Fruit fly (Drosophila melanogaster): ENCODE measurements around the gene primo-2.

primo-2 gene

dm6 chr3R:13686371-13687211 lies 25.0 kb downstream of the primo-2 start, which contains the start of gene omd (continued):
- TF ChIP-seq Oaz (GFP tag; IDR thresholded peaks at IDR 0.05), result no peak
- TF ChIP-seq Eip74EF (GFP tag; optimal IDR thresholded peaks at IDR 0.05), result peak in 1 of 2 experiments; percentile 45
- no peak for TF ChIP-seq gro (GFP tag; optimal IDR thresholded peaks at IDR 0.05)
- TF ChIP-seq CG8290 (GFP tag; optimal IDR thresholded peaks at IDR 0.05), result no peak
- peak in 1 of 2 experiments; percentile 51 for TF ChIP-seq CG8290 (tag; optimal IDR thresholded peaks at IDR 0.05)
- TF ChIP-seq CG11723 (GFP tag; optimal IDR thresholded peaks at IDR 0.05), result no peak
- TF ChIP-seq Mes4 (GFP tag; optimal IDR thresholded peaks at IDR 0.05), result peak; percentile 45
- no peak for TF ChIP-seq scrt (GFP tag; optimal IDR thresholded peaks at IDR 0.05)
- no peak for TF ChIP-seq Hr39 (optimal IDR thresholded peaks at IDR 0.05)
- peak; percentile 31 for TF ChIP-seq Max (GFP tag; optimal IDR thresholded peaks at IDR 0.05)
- TF ChIP-seq Dref (GFP tag; IDR thresholded peaks at IDR 0.05), result no peak
- TF ChIP-seq CG8924 (tag; optimal IDR thresholded peaks at IDR 0.05), result peak; percentile 62
- TF ChIP-seq Awh (GFP tag; IDR thresholded peaks at IDR 0.05), result peak; percentile 61; the same call in 1 of the 2 replicates
- TF ChIP-seq fd3F (GFP tag; optimal IDR thresholded peaks at IDR 0.05), result no peak
- TF ChIP-seq CG10979 (tag; optimal IDR thresholded peaks at IDR 0.05), result peak; percentile 31
- TF ChIP-seq CG7928 (GFP tag; optimal IDR thresholded peaks at IDR 0.05), result peak; percentile 12
- no peak for TF ChIP-seq CG8765 (GFP tag; IDR thresholded peaks at IDR 0.05)
- TF ChIP-seq CG4360 (GFP tag; IDR thresholded peaks at IDR 0.05), result peak; percentile 62
- peak; percentile 58 for TF ChIP-seq schlank (tag; optimal IDR thresholded peaks at IDR 0.05)
- TF ChIP-seq luna (GFP tag; optimal IDR thresholded peaks at IDR 0.05), result no peak
- TF ChIP-seq CG4424 (GFP tag; optimal IDR thresholded peaks at IDR 0.05), result peak; percentile 47
- peak; percentile 39 for TF ChIP-seq shn (GFP tag; optimal IDR thresholded peaks at IDR 0.05)
- TF ChIP-seq ems (GFP tag; optimal IDR thresholded peaks at IDR 0.05), result peak; percentile 26
- peak; percentile 8 for TF ChIP-seq TFAM (GFP tag; optimal IDR thresholded peaks at IDR 0.05)
- TF ChIP-seq ac (GFP tag; optimal IDR thresholded peaks at IDR 0.05), result peak; percentile 74
- no peak for TF ChIP-seq CG10565 (GFP tag; optimal IDR thresholded peaks at IDR 0.05)
- no peak for TF ChIP-seq lbe (GFP tag; optimal IDR thresholded peaks at IDR 0.05)
- no peak for TF ChIP-seq corto (GFP tag; optimal IDR thresholded peaks at IDR 0.05)
- TF ChIP-seq Mad (GFP tag; optimal IDR thresholded peaks at IDR 0.05), result peak; percentile 56
- peak; percentile 59; the same call in 1 of the 2 replicates for TF ChIP-seq HLH3B (GFP tag; IDR thresholded peaks at IDR 0.05)
- TF ChIP-seq Gsc (GFP tag; IDR thresholded peaks at IDR 0.05), result no peak
- no peak for TF ChIP-seq danr (GFP tag; IDR thresholded peaks at IDR 0.05)
- TF ChIP-seq Fer1 (GFP tag; optimal IDR thresholded peaks at IDR 0.05), result peak; percentile 78
- peak; percentile 56 for TF ChIP-seq maf-S (GFP tag; optimal IDR thresholded peaks at IDR 0.05)
- TF ChIP-seq gt (GFP tag; IDR thresholded peaks at IDR 0.05), result no peak
- TF ChIP-seq btn (GFP tag; optimal IDR thresholded peaks at IDR 0.05), result peak; percentile 63
- no peak for TF ChIP-seq CG43689 (GFP tag; IDR thresholded peaks at IDR 0.05)
- TF ChIP-seq trh (GFP tag; optimal IDR thresholded peaks at IDR 0.05), result peak; percentile 71
- TF ChIP-seq Fer2 (tag; optimal IDR thresholded peaks at IDR 0.05), result no peak
- 0 out of 2 replicates have a peak, but pooled peaks have one; percentile 23 for TF ChIP-seq CG13287 (GFP tag; IDR thresholded peaks at IDR 0.05; ENCODE audit: partially characterized antibody)
- TF ChIP-seq CG17802 (tag; optimal IDR thresholded peaks at IDR 0.05), result no peak
- TF ChIP-seq Chrac-16 (GFP tag; optimal IDR thresholded peaks at IDR 0.05), result peak; percentile 23
- peak; percentile 76 for TF ChIP-seq CG9727 (GFP tag; optimal IDR thresholded peaks at IDR 0.05)
- peak; percentile 27 for TF ChIP-seq CG3838 (GFP tag; optimal IDR thresholded peaks at IDR 0.05)
- TF ChIP-seq E2f2 (GFP tag; IDR thresholded peaks at IDR 0.05), result 0 out of 2 replicates have a peak, but pooled peaks have one; percentile 18
- TF ChIP-seq Dll (GFP tag; IDR thresholded peaks at IDR 0.05; ENCODE audit: partially characterized antibody), result no peak
- TF ChIP-seq CG2116 (GFP tag; optimal IDR thresholded peaks at IDR 0.05), result peak; percentile 40
- no peak for TF ChIP-seq az2 (GFP tag; optimal IDR thresholded peaks at IDR 0.05)
- peak; percentile 83 for TF ChIP-seq Hmr (GFP tag; optimal IDR thresholded peaks at IDR 0.05)
- TF ChIP-seq hth (optimal IDR thresholded peaks at IDR 0.05), result no peak

Data from whole organism, embryonic.